Worm (Caenorhabditis elegans): Measurements from ENCODE around the gene sre-36.

sre-36 gene

DNA sequence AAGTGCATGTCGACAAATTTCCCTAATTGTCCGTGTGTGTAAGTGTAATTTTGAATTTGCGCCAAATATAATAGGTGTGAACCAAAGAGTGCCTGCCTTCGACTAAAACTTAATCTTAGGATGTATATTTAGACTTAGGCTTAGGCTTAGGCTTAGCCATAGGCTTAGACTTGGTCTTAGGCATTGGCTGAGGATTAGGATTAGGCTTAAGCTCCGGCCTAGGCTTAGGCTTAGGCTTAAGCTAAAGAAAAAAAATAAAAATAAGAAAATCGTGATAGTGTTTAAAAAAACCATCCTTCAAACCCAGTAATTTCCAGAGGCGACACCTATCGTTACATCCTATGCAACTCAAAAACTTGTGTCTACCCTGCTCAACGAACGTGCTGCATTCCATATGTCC, 46.7 kb downstream of the sre-36 start:
- TF ChIP-seq T07F8.4 (tag; optimal IDR thresholded peaks at IDR 0.05) (no peak), F22D6.2 (tag; optimal IDR thresholded peaks at IDR 0.05) (no peak), hsf-1 (GFP tag; IDR thresholded peaks at IDR 0.05) (no peak), F52B5.7 (tag; optimal IDR thresholded peaks at IDR 0.05) (no peak), sea-2 (GFP tag; IDR thresholded peaks at IDR 0.05) (no peak), Y95B8A.8 (GFP tag; IDR thresholded peaks at IDR 0.05) (no peak)

DNA sequence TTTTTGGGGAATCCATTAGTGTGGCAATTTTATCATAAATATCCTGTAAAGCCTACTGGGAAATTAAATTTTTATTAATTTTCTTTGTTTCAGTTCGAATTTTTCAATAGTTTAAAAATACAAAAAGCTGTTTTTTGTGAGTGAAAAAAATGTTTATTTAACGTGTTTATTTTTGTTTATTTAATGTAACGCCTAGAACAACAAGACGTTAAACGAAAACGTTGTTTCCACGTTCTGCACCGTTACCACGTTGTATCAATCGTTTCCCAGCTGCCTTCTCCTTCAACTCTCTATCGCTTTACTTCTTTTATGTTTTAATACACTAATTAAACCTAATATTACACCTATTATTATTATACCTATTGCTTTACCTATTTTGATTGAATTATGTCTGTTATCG, 48.2 kb downstream of the sre-36 start, which contains the start of gene T08G3.13:
T08G3.13 (plus strand) TSS at position 301 of the 400 bp plus-strand sequence.
- TF ChIP-seq madf-6 (GFP tag; IDR thresholded peaks at IDR 0.05) (no peak), hmg-20 (GFP tag; IDR thresholded peaks at IDR 0.05) (no peak), F37B4.10 (GFP tag; IDR thresholded peaks at IDR 0.05) (no peak), ceh-100 (GFP tag; IDR thresholded peaks at IDR 0.05) (no peak), zim-3 (tag; optimal IDR thresholded peaks at IDR 0.05) (no peak), F10E7.11 (tag; optimal IDR thresholded peaks at IDR 0.05) (no peak), Y53F4B.3 (GFP tag; IDR thresholded peaks at IDR 0.05) (no peak), lsl-1 (GFP tag; optimal IDR thresholded peaks at IDR 0.05) (no peak), gei-17 (GFP tag; optimal IDR thresholded peaks at IDR 0.05) (no peak), nfyb-1 (GFP tag; IDR thresholded peaks at IDR 0.05) (no peak), C06A6.2 (GFP tag; conservative IDR thresholded peaks at IDR 0.05) (no peak), nhr-90 (tag; optimal IDR thresholded peaks at IDR 0.05) (no peak), ekl-4 (GFP tag; IDR thresholded peaks at IDR 0.05) (no peak), nhr-179 (tag; optimal IDR thresholded peaks at IDR 0.05) (no peak), bed-2 (GFP tag; IDR thresholded peaks at IDR 0.05) (no peak), cebp-2 (GFP tag; IDR thresholded peaks at IDR 0.05) (no peak), ceh-91 (GFP tag; IDR thresholded peaks at IDR 0.05) (no peak), die-1 (tag; optimal IDR thresholded peaks at IDR 0.05) (no peak), C17E4.6 (GFP tag; IDR thresholded peaks at IDR 0.05) (no peak), egrh-3 (GFP tag; IDR thresholded peaks at IDR 0.05) (no peak)

All from whole organism, young adult.